Fruit fly (Drosophila melanogaster): ENCODE measurements around the gene betaggt-I.

betaggt-I gene

DNA sequence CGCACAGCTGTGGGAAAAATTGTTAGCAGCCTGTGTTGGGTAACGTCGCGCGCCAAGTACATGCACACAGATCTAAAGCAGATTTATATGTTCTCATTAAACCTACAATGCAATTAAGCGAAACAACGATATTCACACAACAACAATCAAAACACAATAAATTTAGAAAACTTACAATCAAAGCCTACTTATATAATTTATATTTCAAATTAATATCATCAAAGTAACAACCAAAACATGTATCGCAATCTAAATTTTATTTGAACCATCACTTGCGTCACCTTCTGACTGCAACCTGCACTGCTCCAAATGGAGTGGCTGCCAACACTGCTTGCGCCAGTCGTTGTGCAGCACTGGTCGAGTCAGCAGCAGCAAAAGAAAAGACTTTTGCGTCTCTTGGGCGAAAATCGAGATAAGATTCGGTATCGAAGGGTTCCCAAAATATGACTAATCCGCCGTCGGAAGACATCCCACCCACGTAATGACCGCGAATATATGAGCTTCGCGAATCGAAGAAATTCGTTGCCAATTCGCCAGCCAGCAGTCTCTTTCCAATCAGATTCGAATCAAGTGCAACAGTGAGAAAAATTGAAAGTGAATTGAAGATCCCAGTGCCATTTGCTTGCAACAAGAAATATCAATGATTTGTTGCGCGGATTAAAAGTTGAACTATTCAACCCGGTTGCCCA, 36.0 kb downstream of the betaggt-I start, which contains the start of the genes CG8892 and CG34126:
Gene CG8892 (minus strand): TSS at position 315 of the 689 bp plus-strand sequence.
Gene CG34126 (plus strand): TSS at position 337 of the 689 bp plus-strand sequence.
- TF ChIP-seq Abd-B (GFP tag; optimal IDR thresholded peaks at IDR 0.05) (peak; percentile 99), zf30C (GFP tag; optimal IDR thresholded peaks at IDR 0.05) (peak; percentile 74), TFAM (GFP tag; optimal IDR thresholded peaks at IDR 0.05) (peak; percentile 89), Fer3 (tag; optimal IDR thresholded peaks at IDR 0.05) (peak; percentile 97), gsb (GFP tag; IDR thresholded peaks at IDR 0.05) (peak; percentile 91), Awh (GFP tag; IDR thresholded peaks at IDR 0.05) (peak; percentile 81), odd (GFP tag; optimal IDR thresholded peaks at IDR 0.05) (peak; percentile 90), CG12236 (GFP tag; optimal IDR thresholded peaks at IDR 0.05) (peak; percentile 87), mam (GFP tag; optimal IDR thresholded peaks at IDR 0.05) (peak; percentile 98), tgo (GFP tag; IDR thresholded peaks at IDR 0.05) (peak; percentile 97), slou (GFP tag; optimal IDR thresholded peaks at IDR 0.05) (peak; percentile 98), CG12391 (tag; optimal IDR thresholded peaks at IDR 0.05) (peak; percentile 98), exex (tag; optimal IDR thresholded peaks at IDR 0.05) (peak; percentile 83), CG18011 (GFP tag; optimal IDR thresholded peaks at IDR 0.05) (peak; percentile 90), NC2α (GFP tag; optimal IDR thresholded peaks at IDR 0.05) (peak; percentile 80), Ptx1 (GFP tag; IDR thresholded peaks at IDR 0.05) (peak; percentile 98), CG34224 (GFP tag; IDR thresholded peaks at IDR 0.05; ENCODE audit: partially characterized antibody) (no peak), CG3407 (GFP tag; optimal IDR thresholded peaks at IDR 0.05) (peak; percentile 94), az2 (GFP tag; optimal IDR thresholded peaks at IDR 0.05) (peak; percentile 98), CG9876 (GFP tag; optimal IDR thresholded peaks at IDR 0.05) (peak; percentile 96), fd96Cb (tag; optimal IDR thresholded peaks at IDR 0.05) (peak; percentile 97), HLH3B (GFP tag; IDR thresholded peaks at IDR 0.05) (peak; percentile 94), cato (GFP tag; optimal IDR thresholded peaks at IDR 0.05; ENCODE audit: borderline replicate concordance) (peak; percentile 98), tin (GFP tag; optimal IDR thresholded peaks at IDR 0.05) (peak; percentile 99), CG12219 (GFP tag; optimal IDR thresholded peaks at IDR 0.05) (peak; percentile 86), unc-4 (GFP tag; IDR thresholded peaks at IDR 0.05; ENCODE audit: partially characterized antibody) (0 out of 2 replicates have a peak, but pooled peaks have one; percentile 27), CoRest (tag; optimal IDR thresholded peaks at IDR 0.05) (peak; percentile 99), GATAe (GFP tag; conservative IDR thresholded peaks at IDR 0.05) (peak; percentile 89), gcm (GFP tag; optimal IDR thresholded peaks at IDR 0.05) (peak; percentile 94), MESR4 (GFP tag; optimal IDR thresholded peaks at IDR 0.05) (peak; percentile 66), CG4360 (GFP tag; IDR thresholded peaks at IDR 0.05) (peak; percentile 45; the same call in 1 of the 2 replicates), CG17802 (tag; optimal IDR thresholded peaks at IDR 0.05) (peak; percentile 90), Hand (GFP tag; optimal IDR thresholded peaks at IDR 0.05) (peak; percentile 82), bab2 (GFP tag; optimal IDR thresholded peaks at IDR 0.05) (peak; percentile 97), CG17328 (GFP tag; IDR thresholded peaks at IDR 0.05) (peak; percentile 92), dmrt99B (tag; optimal IDR thresholded peaks at IDR 0.05) (peak; percentile 95), CG8089 (GFP tag; optimal IDR thresholded peaks at IDR 0.05) (peak; percentile 95), crp (GFP tag; optimal IDR thresholded peaks at IDR 0.05) (peak; percentile 84 to 94), CHES-1-like (GFP tag; optimal IDR thresholded peaks at IDR 0.05) (peak; percentile 96), vfl (GFP tag; optimal IDR thresholded peaks at IDR 0.05) (peak; percentile 97), CG10979 (tag; optimal IDR thresholded peaks at IDR 0.05) (peak; percentile 95), Doc2 (GFP tag; IDR thresholded peaks at IDR 0.05) (peak; percentile 93), CG10565 (GFP tag; optimal IDR thresholded peaks at IDR 0.05) (peak; percentile 92), CG2712 (tag; optimal IDR thresholded peaks at IDR 0.05) (peak; percentile 98), CG3163 (GFP tag; optimal IDR thresholded peaks at IDR 0.05) (peak; percentile 84), Nf-YC (tag; optimal IDR thresholded peaks at IDR 0.05) (peak; percentile 92), HLH4C (GFP tag; IDR thresholded peaks at IDR 0.05; ENCODE audit: partially characterized antibody) (0 out of 3 replicates have a peak, but pooled peaks have one; percentile 28), ranshi (GFP tag; IDR thresholded peaks at IDR 0.05) (peak; percentile 94)

Data from whole organism, embryonic.